Worm (Caenorhabditis elegans) whole organism, L1 larva: ENCODE measurements around the gene B0244.16.

Source experiments
- Y116A8C.19 ChIP-seq: sonication (generic microtip); optimal IDR thresholded peaks from 2 replicates; lab custom pipeline; 2016; ENCODE audit warnings: missing compliant biosample characterization, missing genetic modification characterization, borderline replicate concordance
- elt-2 ChIP-seq: sonication (generic microtip); optimal IDR thresholded peaks from 2 replicates; lab custom pipeline; 2016; ENCODE audit warnings: missing genetic modification characterization, mild to moderate bottlenecking, inconsistent platforms, missing compliant biosample characterization, missing genetic modification reagents
- lin-13 ChIP-seq: fragments of 150-350 bp; optimal IDR thresholded peaks from 2 replicates; lab custom pipeline; 2014; ENCODE audit warnings: missing biosample characterization, missing genetic modification reagents, missing genetic modification characterization
- lin-39 ChIP-seq: fragments of 150-350 bp; optimal IDR thresholded peaks from 2 replicates; lab custom pipeline; 2014; ENCODE audit warnings: missing biosample characterization, missing genetic modification reagents, missing genetic modification characterization
- mdl-1 ChIP-seq, 2 experiments: fragments of 150-350 bp; optimal IDR thresholded peaks; 2 replicates each; lab custom pipeline; 2014 to 2017; ENCODE audit warnings: missing biosample characterization in 2 of 2, missing genetic modification characterization in 2 of 2, inconsistent platforms in 1 of 2
- nhr-11 ChIP-seq: fragments of 150-350 bp; optimal IDR thresholded peaks from 2 replicates; lab custom pipeline; 2014; ENCODE audit warnings: missing biosample characterization, missing genetic modification characterization
- nhr-28 ChIP-seq: fragments of 150-350 bp; optimal IDR thresholded peaks from 2 replicates; lab custom pipeline; 2014; ENCODE audit warnings: missing biosample characterization, missing genetic modification characterization
- skn-1 ChIP-seq: fragments of 150-350 bp; optimal IDR thresholded peaks from 2 replicates; lab custom pipeline; 2014; ENCODE audit warnings: missing biosample characterization, missing genetic modification characterization
- snpc-4 ChIP-seq: fragments of 150-350 bp; optimal IDR thresholded peaks from 2 replicates; lab custom pipeline; 2014; ENCODE audit warnings: missing biosample characterization, missing genetic modification characterization
- xbp-1 ChIP-seq: sonication (generic microtip); optimal IDR thresholded peaks from 2 replicates; lab custom pipeline; 2016; ENCODE audit warnings: missing genetic modification characterization, missing compliant biosample characterization

DNA sequence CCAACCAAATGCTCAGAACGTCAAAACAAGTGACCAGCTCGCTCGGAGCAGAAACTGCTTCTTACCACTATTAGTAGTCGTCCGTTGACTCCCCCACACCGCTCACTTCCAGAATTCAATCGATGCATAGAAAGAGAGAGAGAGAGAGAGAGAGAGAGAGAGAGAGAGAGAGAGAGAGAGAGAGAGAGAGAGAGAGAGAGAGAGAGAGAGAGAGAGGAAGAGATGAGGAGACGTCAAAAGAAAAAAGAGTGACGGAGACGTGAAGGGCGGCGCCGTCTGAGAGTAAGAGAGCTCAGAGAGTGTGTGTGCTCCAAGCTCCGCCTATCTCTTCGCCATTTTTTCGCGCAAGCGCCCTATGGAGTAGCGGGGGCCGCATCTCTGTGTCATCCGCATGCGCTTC, 14.4 kb downstream of the B0244.16 start, which contains the start of gene ida-1:
- no peak for TF ChIP-seq elt-2 (tag; lab: Kevin White, UChicago)
- TF ChIP-seq nhr-28 (tag; lab: Kevin White, UChicago) = no peak
- peak; percentile 12 for TF ChIP-seq nhr-11 (tag; lab: Kevin White, UChicago)
- no peak for TF ChIP-seq snpc-4 (tag; lab: Kevin White, UChicago)
- TF ChIP-seq lin-39 = no peak
- no peak for TF ChIP-seq Y116A8C.19 (tag; lab: Kevin White, UChicago)
- no peak for TF ChIP-seq mdl-1 (tag; optimal IDR thresholded peaks at IDR 0.05; lab: Kevin White, UChicago)
- peak; percentile 6 for TF ChIP-seq lin-13 (GFP tag; lab: Kevin White, UChicago)
- TF ChIP-seq xbp-1 = no peak
- no peak for TF ChIP-seq skn-1 (tag; lab: Kevin White, UChicago)
